Worm (Caenorhabditis elegans) whole organism, late embryonic: Measurements from ENCODE around the gene C33C12.7.
A peak's percentile ranks its signal among the peaks of the same experiment; 100 is the strongest.

Experiments used
- C38D4.7 ChIP-seq: fragments of 200-800 bp; sonication (Bioruptor generic); optimal IDR thresholded peaks from 2 replicates; lab custom pipeline; 2018; ENCODE audit warnings: mild to moderate bottlenecking, missing genetic modification characterization, moderate library complexity, missing compliant biosample characterization
- K09A11.1 ChIP-seq: sonication (generic microtip); optimal IDR thresholded peaks from 2 replicates; lab custom pipeline; 2017; ENCODE audit warnings: antibody characterized with exemption, mild to moderate bottlenecking, missing genetic modification characterization, missing compliant biosample characterization; ENCODE audit not compliant: insufficient read depth
- ceh-14 ChIP-seq: sonication (generic microtip); optimal IDR thresholded peaks from 2 replicates; lab custom pipeline; 2016; ENCODE audit warnings: missing genotype, missing genetic modification characterization, missing compliant biosample characterization
- ceh-22 ChIP-seq: sonication (generic microtip); optimal IDR thresholded peaks from 2 replicates; lab custom pipeline; 2017; ENCODE audit warnings: missing biosample characterization, missing genetic modification characterization
- ceh-24 ChIP-seq: sonication (generic microtip); optimal IDR thresholded peaks from 2 replicates; lab custom pipeline; 2016; ENCODE audit warnings: mild to moderate bottlenecking, missing genetic modification characterization, missing compliant biosample characterization
- ceh-30 ChIP-seq: fragments of 150-350 bp; optimal IDR thresholded peaks from 2 replicates; lab custom pipeline; 2014; ENCODE audit warnings: missing biosample characterization, missing genetic modification characterization
- ceh-45 ChIP-seq: fragments of 200-800 bp; sonication (Bioruptor generic); IDR thresholded peaks from 2 replicates; pipeline ENCODE4 v1.3.6; 2022; ENCODE audit warnings: missing genetic modification reagents, missing genetic modification characterization, missing compliant biosample characterization
- ceh-48 ChIP-seq: sonication (generic microtip); optimal IDR thresholded peaks from 2 replicates; lab custom pipeline; 2016; ENCODE audit warnings: missing genetic modification characterization, inconsistent platforms, missing compliant biosample characterization
- ceh-6 ChIP-seq: fragments of 200-800 bp; sonication (Bioruptor generic); optimal IDR thresholded peaks from 2 replicates; lab custom pipeline; 2018; ENCODE audit warnings: mild to moderate bottlenecking, missing genetic modification characterization, missing compliant biosample characterization
- ceh-9 ChIP-seq: sonication (generic microtip); optimal IDR thresholded peaks from 2 replicates; lab custom pipeline; 2016; ENCODE audit warnings: mild to moderate bottlenecking, missing genetic modification characterization, inconsistent platforms, missing compliant biosample characterization
- dmd-4 ChIP-seq: sonication (generic microtip); optimal IDR thresholded peaks from 2 replicates; lab custom pipeline; 2016; ENCODE audit warnings: borderline replicate concordance, missing genetic modification characterization, missing compliant biosample characterization
- elt-2 ChIP-seq: sonication (generic microtip); optimal IDR thresholded peaks from 2 replicates; lab custom pipeline; 2016; ENCODE audit warnings: missing genetic modification reagents, missing genetic modification characterization, missing compliant biosample characterization
- ets-4 ChIP-seq: sonication (generic microtip); optimal IDR thresholded peaks from 2 replicates; lab custom pipeline; 2016; ENCODE audit warnings: missing genetic modification characterization, missing compliant biosample characterization
- eyg-1 ChIP-seq: sonication (generic microtip); optimal IDR thresholded peaks from 2 replicates; lab custom pipeline; 2016; ENCODE audit warnings: missing genotype, missing genetic modification characterization, missing compliant biosample characterization
- fax-1 ChIP-seq: sonication (generic microtip); optimal IDR thresholded peaks from 2 replicates; lab custom pipeline; 2016; ENCODE audit warnings: missing genotype, missing genetic modification characterization, missing compliant biosample characterization
- fkh-10 ChIP-seq: fragments of 150-350 bp; optimal IDR thresholded peaks from 2 replicates; lab custom pipeline; 2014; ENCODE audit warnings: missing biosample characterization, missing genetic modification reagents, missing genetic modification characterization
- fkh-6 ChIP-seq: sonication (generic microtip); optimal IDR thresholded peaks from 2 replicates; lab custom pipeline; 2016; ENCODE audit warnings: missing genetic modification characterization, missing compliant biosample characterization
- hlh-30 ChIP-seq: sonication (generic microtip); optimal IDR thresholded peaks from 2 replicates; lab custom pipeline; 2017; ENCODE audit warnings: antibody characterized with exemption, missing genetic modification characterization, missing compliant biosample characterization; ENCODE audit not compliant: insufficient read depth
- hlh-8 ChIP-seq: sonication (generic microtip); optimal IDR thresholded peaks from 2 replicates; lab custom pipeline; 2016; ENCODE audit warnings: missing genotype, missing genetic modification characterization, missing compliant biosample characterization
- lin-11 ChIP-seq: fragments of 200-800 bp; sonication (Bioruptor generic); optimal IDR thresholded peaks from 2 replicates; lab custom pipeline; 2018; ENCODE audit warnings: mild to moderate bottlenecking, missing genetic modification characterization, missing compliant biosample characterization
- npax-4 ChIP-seq: sonication (generic microtip); optimal IDR thresholded peaks from 2 replicates; lab custom pipeline; 2016; ENCODE audit warnings: missing genetic modification characterization, missing compliant biosample characterization
- pag-3 ChIP-seq: sonication (generic microtip); optimal IDR thresholded peaks from 2 replicates; lab custom pipeline; 2016; ENCODE audit warnings: missing compliant biosample characterization, missing genetic modification characterization, borderline replicate concordance
- pat-9 ChIP-seq: fragments of 200-800 bp; sonication (Bioruptor generic); optimal IDR thresholded peaks from 2 replicates; lab custom pipeline; 2018; ENCODE audit warnings: mild to moderate bottlenecking, missing genetic modification characterization, moderate library complexity, missing compliant biosample characterization
- ref-2 ChIP-seq: sonication (generic microtip); optimal IDR thresholded peaks from 2 replicates; lab custom pipeline; 2016; ENCODE audit warnings: missing genetic modification characterization, missing compliant biosample characterization
- syd-9 ChIP-seq: sonication (generic microtip); optimal IDR thresholded peaks from 2 replicates; lab custom pipeline; 2016; ENCODE audit warnings: mild to moderate bottlenecking, missing genetic modification characterization, moderate library complexity, missing compliant biosample characterization
- tbx-7 ChIP-seq: sonication (generic microtip); optimal IDR thresholded peaks from 2 replicates; lab custom pipeline; 2016; ENCODE audit warnings: missing genotype, missing genetic modification characterization, missing compliant biosample characterization
- ttx-3 ChIP-seq: sonication (generic microtip); optimal IDR thresholded peaks from 2 replicates; lab custom pipeline; 2016; ENCODE audit warnings: missing genetic modification reagents, missing genetic modification characterization, missing compliant biosample characterization
- unc-3 ChIP-seq, 2 experiments: fragments of 200-800 bp in 1 of 2; sonication (Bioruptor generic) in 1 of 2; sonication (generic microtip) in 1 of 2; conservative IDR thresholded peaks in 1 of 2; optimal IDR thresholded peaks in 1 of 2; 2 replicates each; pipeline versions ENCODE4 v1.3.6 to Lab custom; 2016 to 2022; ENCODE audit warnings: missing compliant biosample characterization in 2 of 2, missing genetic modification characterization in 2 of 2, missing genetic modification reagents in 1 of 2
- unc-86 ChIP-seq: sonication (generic microtip); optimal IDR thresholded peaks from 2 replicates; lab custom pipeline; 2016; ENCODE audit warnings: missing genetic modification characterization, missing compliant biosample characterization
- zip-5 ChIP-seq: sonication (generic microtip); optimal IDR thresholded peaks from 2 replicates; lab custom pipeline; 2016; ENCODE audit warnings: missing genetic modification characterization, missing compliant biosample characterization
- ztf-16 ChIP-seq: sonication (generic microtip); optimal IDR thresholded peaks from 2 replicates; lab custom pipeline; 2017; ENCODE audit warnings: missing genetic modification characterization, missing compliant biosample characterization

C33C12.7 gene

DNA sequence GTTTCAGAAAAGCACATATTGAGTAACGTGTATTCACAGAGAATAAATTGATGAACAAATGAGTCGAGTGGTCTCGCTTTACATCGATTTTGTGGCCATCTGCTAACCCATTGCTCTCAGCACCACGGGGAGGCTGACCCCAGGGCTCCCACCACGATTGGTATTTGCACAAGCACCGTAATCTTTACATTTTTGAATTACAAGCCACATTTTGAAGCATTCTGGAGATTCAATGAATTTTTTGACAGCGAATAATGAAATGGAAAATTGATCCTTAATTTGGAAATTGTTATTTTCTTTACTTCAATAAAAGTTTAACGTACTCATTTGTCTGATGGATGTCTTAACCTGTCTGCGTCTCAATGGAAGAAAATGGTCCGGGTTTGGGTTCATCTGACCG, 29.7 kb downstream of the C33C12.7 start, which contains the start of gene C40A11.6:
TSS of gene C40A11.6 (minus strand) at position 101 of the 400 bp plus-strand sequence.
- TF ChIP-seq ets-4 (tag; lab: Kevin White, UChicago) = no peak
- TF ChIP-seq syd-9 (tag; lab: Kevin White, UChicago) = no peak
- TF ChIP-seq tbx-7 (tag; lab: Kevin White, UChicago) = no peak
- no peak for TF ChIP-seq elt-2 (tag; lab: Kevin White, UChicago)
- no peak for TF ChIP-seq ttx-3 (tag; lab: Kevin White, UChicago)
- TF ChIP-seq unc-3 (GFP tag; conservative IDR thresholded peaks at IDR 0.05; lab: Robert Waterston, UW) = no peak
- TF ChIP-seq unc-3 (tag; optimal IDR thresholded peaks at IDR 0.05; lab: Kevin White, UChicago) = no peak
- TF ChIP-seq ceh-48 (tag; lab: Kevin White, UChicago) = no peak
- no peak for TF ChIP-seq zip-5 (tag; lab: Kevin White, UChicago)
- no peak for TF ChIP-seq ceh-22 (tag; lab: Kevin White, UChicago)
- TF ChIP-seq fkh-6 (tag; lab: Kevin White, UChicago) = no peak
- no peak for TF ChIP-seq ceh-30 (tag; lab: Kevin White, UChicago)
- no peak for TF ChIP-seq pag-3 (tag; lab: Kevin White, UChicago)
- TF ChIP-seq ceh-9 (tag; lab: Kevin White, UChicago) = no peak
- TF ChIP-seq ceh-6 = no peak
- no peak for TF ChIP-seq fax-1
- no peak for TF ChIP-seq lin-11 (tag; lab: Kevin White, UChicago)
- TF ChIP-seq fkh-10 (GFP tag; lab: Kevin White, UChicago) = no peak
- TF ChIP-seq eyg-1 = no peak

DNA sequence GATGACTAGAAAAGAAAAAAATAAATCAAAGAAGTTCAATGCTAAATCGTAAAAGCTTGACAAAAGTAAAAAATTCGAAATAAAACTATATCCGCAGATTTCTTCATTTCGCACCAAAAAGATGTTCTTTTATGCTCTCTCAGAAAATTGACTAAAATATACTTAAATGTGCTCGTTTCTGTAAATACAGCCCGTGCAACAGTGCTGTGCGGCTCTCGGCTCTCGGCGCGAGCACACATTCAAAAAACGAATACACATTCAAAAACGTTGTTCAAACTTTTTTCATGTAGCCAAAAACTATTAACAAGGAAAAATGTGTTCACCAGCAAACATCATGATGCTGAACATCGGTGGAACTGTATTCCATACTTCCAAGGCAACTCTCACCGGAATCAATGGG, 34.5 kb downstream of the C33C12.7 start, which contains the start of gene C40A11.3:
TSS of gene C40A11.3 (plus strand) at position 301 of the 400 bp plus-strand sequence.
- TF ChIP-seq unc-3 (GFP tag; conservative IDR thresholded peaks at IDR 0.05; lab: Robert Waterston, UW) (no peak), unc-3 (tag; optimal IDR thresholded peaks at IDR 0.05; lab: Kevin White, UChicago) (no peak), syd-9 (tag; lab: Kevin White, UChicago) (no peak), ceh-45 (GFP tag; lab: Robert Waterston, UW) (no peak), fkh-6 (tag; lab: Kevin White, UChicago) (no peak), K09A11.1 (tag; lab: Kevin White, UChicago) (no peak), fax-1 (no peak), dmd-4 (tag; lab: Kevin White, UChicago) (no peak), hlh-8 (tag; lab: Kevin White, UChicago) (no peak), pat-9 (no peak), ceh-14 (tag; lab: Kevin White, UChicago) (no peak), npax-4 (tag; lab: Kevin White, UChicago) (no peak), ztf-16 (tag; lab: Kevin White, UChicago) (no peak), C38D4.7 (no peak), zip-5 (tag; lab: Kevin White, UChicago) (no peak)

DNA sequence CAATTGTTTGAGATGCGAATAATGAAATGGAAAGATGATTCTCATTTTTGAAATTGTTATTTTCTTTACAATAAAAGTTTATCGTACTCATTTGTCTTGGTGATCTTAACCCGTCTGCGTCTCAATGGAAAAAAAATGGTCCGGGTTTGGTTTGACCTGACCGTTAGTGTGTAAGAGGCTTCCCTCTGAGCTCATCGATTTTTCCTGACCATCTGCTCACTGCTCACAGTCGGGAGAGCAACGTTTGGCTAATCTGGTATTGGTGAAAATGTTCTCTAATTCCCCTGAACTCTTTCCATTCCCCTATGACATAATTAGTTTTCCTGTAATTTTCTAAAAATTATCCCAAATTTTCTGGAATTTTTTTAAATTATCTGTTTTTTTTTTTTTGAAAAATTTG, 36.4 kb downstream of the C33C12.7 start:
- TF ChIP-seq dmd-4 (tag; lab: Kevin White, UChicago) = no peak
- TF ChIP-seq unc-86 (tag; lab: Kevin White, UChicago) = no peak

DNA sequence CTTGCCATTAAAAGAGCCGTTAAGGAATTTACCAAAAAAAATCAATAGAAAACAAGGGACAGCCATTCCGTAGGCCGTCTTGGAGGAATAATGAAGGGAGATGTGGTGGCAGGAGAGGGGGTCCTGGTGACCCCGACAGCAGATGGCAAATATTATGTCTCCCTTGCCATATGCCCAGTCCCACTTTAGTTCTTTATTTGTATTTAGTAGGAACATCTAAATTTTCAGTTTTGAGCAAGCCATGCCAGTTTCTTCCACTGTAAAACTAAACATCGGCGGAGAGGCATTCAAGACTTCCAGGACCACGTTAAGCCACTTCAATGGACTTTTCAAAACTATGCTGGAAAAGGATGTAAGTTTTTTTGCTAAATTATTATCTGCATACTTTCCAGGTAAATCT, 38.0 kb downstream of the C33C12.7 start, which contains the start of gene C40A11.4:
TSS of gene C40A11.4 (plus strand) at position 188 of the 400 bp plus-strand sequence.
- no peak for TF ChIP-seq lin-11 (tag; lab: Kevin White, UChicago)
- peak; percentile 16 for TF ChIP-seq ceh-48 (tag; lab: Kevin White, UChicago)
- no peak for TF ChIP-seq ceh-24 (tag; lab: Kevin White, UChicago)
- no peak for TF ChIP-seq fax-1
- no peak for TF ChIP-seq tbx-7 (tag; lab: Kevin White, UChicago)
- no peak for TF ChIP-seq hlh-30 (tag; lab: Kevin White, UChicago)
- no peak for TF ChIP-seq ets-4 (tag; lab: Kevin White, UChicago)
- TF ChIP-seq ref-2 = no peak

DNA sequence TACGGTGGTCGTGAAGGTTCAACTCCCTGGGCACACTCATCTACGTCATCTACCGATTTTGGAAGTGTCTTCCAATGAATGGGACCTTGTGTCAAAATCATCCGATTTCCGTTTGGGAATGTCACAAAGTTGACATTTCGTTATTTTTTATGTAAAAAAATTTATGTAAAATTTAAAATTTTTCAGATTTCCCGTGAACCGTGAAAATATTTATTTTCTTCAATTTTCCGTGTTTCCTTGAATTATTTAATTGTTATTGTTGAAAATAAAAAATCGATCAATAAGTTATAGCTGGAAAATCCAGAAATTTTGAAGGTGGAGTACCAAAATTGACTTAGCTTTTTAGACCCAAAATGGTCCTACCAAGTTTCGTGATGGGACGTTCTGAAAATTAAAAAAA, 39.7 kb downstream of the C33C12.7 start, which contains the start of gene hpo-7:
TSS of gene hpo-7 (minus strand) at position 101 of the 400 bp plus-strand sequence.
- TF ChIP-seq ztf-16 (tag; lab: Kevin White, UChicago) (no peak), ceh-48 (tag; lab: Kevin White, UChicago) (no peak)
